Worm (Caenorhabditis elegans): ENCODE results near the gene srh-170.

srh-170 gene

DNA sequence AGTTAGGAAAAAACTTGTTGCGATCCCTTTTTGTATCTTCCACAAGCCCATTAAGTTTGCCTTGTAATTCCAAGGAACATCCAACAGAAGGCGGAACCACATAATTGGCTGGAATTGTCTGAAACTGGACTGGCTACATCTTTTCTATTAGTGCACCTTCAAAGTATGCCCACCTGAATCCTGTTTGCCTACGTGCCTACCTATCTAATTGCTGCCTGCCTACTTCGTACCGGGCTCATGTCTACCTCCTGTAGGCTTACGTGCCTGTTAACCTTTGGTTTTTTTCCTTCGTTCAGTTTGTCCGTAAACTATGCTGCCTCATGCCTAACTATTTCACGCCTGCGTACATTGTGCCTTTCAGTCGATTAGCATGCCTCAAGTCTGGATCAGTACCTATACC lies 51.3 kb downstream of the srh-170 start, which contains the start of gene wrt-7:
TSS of gene wrt-7 (minus strand) at position 101 of the 400 bp plus-strand sequence.
- TF ChIP-seq T22C8.4 (GFP tag; IDR thresholded peaks at IDR 0.05) (no peak), cog-1 (tag; optimal IDR thresholded peaks at IDR 0.05) (no peak)

All from whole organism, midembryonic.